Fruit fly (Drosophila melanogaster): ENCODE data around the gene Trs33.

Gene Trs33

DNA sequence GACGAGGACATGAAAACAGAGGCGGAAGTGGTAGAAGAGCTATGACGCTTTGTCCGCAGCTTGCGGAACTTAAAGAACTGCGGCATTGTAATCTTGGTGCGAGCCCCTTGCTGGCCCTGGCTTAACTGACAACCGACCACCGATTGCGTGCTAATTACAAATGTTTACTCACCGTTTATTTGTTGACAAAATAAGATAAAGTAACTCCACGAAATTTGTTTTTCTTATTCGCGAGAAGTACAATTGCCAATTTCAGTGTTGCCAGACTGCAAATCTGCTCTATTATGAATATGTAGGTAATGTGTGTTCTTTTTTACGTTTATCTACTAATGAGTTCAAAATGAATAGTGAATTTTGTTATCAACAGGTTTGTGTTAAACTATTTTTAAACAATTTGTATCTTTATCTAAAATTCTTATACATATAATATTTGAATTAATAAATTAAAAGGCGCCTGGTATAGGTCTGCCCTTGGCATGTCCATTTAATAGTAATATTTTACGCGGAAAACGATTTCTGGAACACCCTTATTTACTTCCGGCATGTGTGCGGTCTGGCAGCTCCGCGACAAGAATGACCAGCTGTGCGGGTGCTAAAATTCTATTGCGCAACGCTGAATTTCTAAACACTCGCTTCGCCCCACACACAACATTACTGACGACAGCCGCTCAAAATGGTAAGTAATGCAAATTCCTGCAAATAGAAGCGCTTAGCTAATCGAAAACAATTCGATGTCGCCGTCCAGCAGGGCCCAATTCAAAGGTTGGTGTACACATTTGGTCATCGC lies 6.0 kb upstream of the Trs33 start, which contains the start of the genes Atg4b and Hibch (continued):
- TF ChIP-seq fu2 (GFP tag; optimal IDR thresholded peaks at IDR 0.05) (peak; percentile 22), ac (GFP tag; optimal IDR thresholded peaks at IDR 0.05) (peak; percentile 14), CG2120 (GFP tag; optimal IDR thresholded peaks at IDR 0.05) (peak; percentile 77), tin (GFP tag; optimal IDR thresholded peaks at IDR 0.05) (peak; percentile 84), shn (GFP tag; optimal IDR thresholded peaks at IDR 0.05) (no peak), al (GFP tag; IDR thresholded peaks at IDR 0.05) (peak; percentile 78), Gsc (GFP tag; IDR thresholded peaks at IDR 0.05) (0 out of 2 replicates have a peak, but pooled peaks have one; percentile 41), NfI (GFP tag; optimal IDR thresholded peaks at IDR 0.05) (peak; percentile 85), chinmo (GFP tag; IDR thresholded peaks at IDR 0.05; ENCODE audit: partially characterized antibody) (no peak), sens (GFP tag) (peak; percentile 3), CG10321 (GFP tag; IDR thresholded peaks at IDR 0.05) (no peak), Max (GFP tag; optimal IDR thresholded peaks at IDR 0.05) (peak; percentile 89), ato (GFP tag; IDR thresholded peaks at IDR 0.05; ENCODE audit: partially characterized antibody) (peak; percentile 58; the same call in 1 of the 2 replicates), Sox102F (GFP tag; optimal IDR thresholded peaks at IDR 0.05) (no peak), zfh1 (GFP tag; IDR thresholded peaks at IDR 0.05) (peak; percentile 62; the same call in 2 of the 3 replicates), stc (GFP tag; IDR thresholded peaks at IDR 0.05) (peak; percentile 74), ara (GFP tag; IDR thresholded peaks at IDR 0.05) (peak; percentile 71; the same call in 1 of the 2 replicates), usp (GFP tag; optimal IDR thresholded peaks at IDR 0.05) (no peak), CG8478 (optimal IDR thresholded peaks at IDR 0.05) (peak; percentile 77), ind (GFP tag; optimal IDR thresholded peaks at IDR 0.05) (peak; percentile 87), mirr (GFP tag; optimal IDR thresholded peaks at IDR 0.05) (peak; percentile 46), CG3838 (GFP tag; optimal IDR thresholded peaks at IDR 0.05) (no peak), mam (GFP tag; optimal IDR thresholded peaks at IDR 0.05) (peak; percentile 46), trem (tag; optimal IDR thresholded peaks at IDR 0.05) (peak; percentile 87), wek (GFP tag; optimal IDR thresholded peaks at IDR 0.05) (peak; percentile 79), nau (GFP tag; optimal IDR thresholded peaks at IDR 0.05) (no peak), CG10147 (GFP tag; optimal IDR thresholded peaks at IDR 0.05) (peak; percentile 85), odd (GFP tag; optimal IDR thresholded peaks at IDR 0.05) (peak; percentile 70), CG17912 (GFP tag; optimal IDR thresholded peaks at IDR 0.05) (no peak), CG6854 (GFP tag; optimal IDR thresholded peaks at IDR 0.05) (peak; percentile 36), CG15696 (tag; optimal IDR thresholded peaks at IDR 0.05) (peak; percentile 91), Ada2b (GFP tag; IDR thresholded peaks at IDR 0.05) (peak; percentile 79), dan (GFP tag; IDR thresholded peaks at IDR 0.05) (peak; percentile 57), CG12391 (tag; optimal IDR thresholded peaks at IDR 0.05) (peak; percentile 90), zf30C (GFP tag; optimal IDR thresholded peaks at IDR 0.05) (no peak), ap (GFP tag; IDR thresholded peaks at IDR 0.05) (peak; percentile 53; the same call in 1 of the 2 replicates), esg (GFP tag; conservative IDR thresholded peaks at IDR 0.05) (peak; percentile 76), CG14965 (GFP tag; optimal IDR thresholded peaks at IDR 0.05; ENCODE audit: borderline replicate concordance) (no peak), Ets65A (GFP tag) (peak; percentile 89), prd (optimal IDR thresholded peaks at IDR 0.05) (no peak), prd (GFP tag; IDR thresholded peaks at IDR 0.05) (peak; percentile 89)

DNA sequence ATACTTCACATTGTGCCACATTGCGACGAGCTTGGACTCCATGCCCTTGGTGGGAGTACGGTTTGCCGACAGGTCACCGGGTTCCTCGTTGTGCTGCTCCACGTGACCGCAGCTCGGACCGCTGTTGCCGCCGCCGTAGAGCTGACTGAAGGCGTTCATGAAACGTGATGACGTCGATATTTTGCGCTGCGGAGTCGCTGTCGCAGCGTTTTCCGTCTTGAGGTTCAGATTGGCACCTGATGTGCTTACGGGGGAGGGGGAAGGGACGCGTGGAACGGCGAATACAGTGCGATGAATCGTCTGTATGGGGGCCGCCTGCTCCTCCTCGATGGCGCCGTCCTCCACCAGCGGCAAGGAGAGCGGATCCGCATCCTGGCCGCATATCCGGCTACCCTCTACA lies 5.4 kb upstream of the Trs33 start:
- TF ChIP-seq CG9215 (GFP tag; IDR thresholded peaks at IDR 0.05) (no peak), yki (optimal IDR thresholded peaks at IDR 0.05) (no peak), Kr (GFP tag; optimal IDR thresholded peaks at IDR 0.05) (no peak), lov (optimal IDR thresholded peaks at IDR 0.05) (no peak), lov (GFP tag; IDR thresholded peaks at IDR 0.05) (0 out of 3 replicates have a peak, but pooled peaks have one; percentile 22), sima (GFP tag; optimal IDR thresholded peaks at IDR 0.05) (no peak), mld (GFP tag; IDR thresholded peaks at IDR 0.05; ENCODE audit: partially characterized antibody) (no peak), CG43689 (GFP tag; IDR thresholded peaks at IDR 0.05) (no peak), Nf-YC (tag; optimal IDR thresholded peaks at IDR 0.05) (no peak), HmgZ (tag; optimal IDR thresholded peaks at IDR 0.05) (no peak), NC2β (GFP tag; optimal IDR thresholded peaks at IDR 0.05) (no peak), amos (GFP tag; IDR thresholded peaks at IDR 0.05; ENCODE audit: partially characterized antibody) (0 out of 2 replicates have a peak, but pooled peaks have one; percentile 5), Max (GFP tag; optimal IDR thresholded peaks at IDR 0.05) (no peak), CkIIα-i1 (GFP tag; IDR thresholded peaks at IDR 0.05) (no peak)

Measured in whole organism, embryonic.